Worm (Caenorhabditis elegans) whole organism, L2 larva: ENCODE results near the gene cyp-33C8.

Experiments used
- dmd-4 ChIP-seq: sonication (generic microtip); optimal IDR thresholded peaks from 2 replicates; lab custom pipeline; 2017; ENCODE audit warnings: missing biosample characterization, missing genetic modification characterization
- elt-1 ChIP-seq: fragments of 150-350 bp; optimal IDR thresholded peaks from 2 replicates; lab custom pipeline; 2014; ENCODE audit warnings: missing biosample characterization, missing genetic modification characterization
- lin-11 ChIP-seq: fragments of 150-350 bp; sonication (generic microtip); optimal IDR thresholded peaks from 2 replicates; lab custom pipeline; 2014; ENCODE audit warnings: missing biosample characterization, missing genetic modification characterization, inconsistent platforms, mixed read lengths
- lin-13 ChIP-seq: fragments of 150-350 bp; optimal IDR thresholded peaks from 2 replicates; lab custom pipeline; 2014; ENCODE audit warnings: missing biosample characterization, missing genetic modification reagents, missing genetic modification characterization
- nhr-237 ChIP-seq: fragments of 150-350 bp; optimal IDR thresholded peaks from 2 replicates; lab custom pipeline; 2014; ENCODE audit warnings: missing biosample characterization, missing genetic modification characterization

- TF ChIP-seq nhr-237 (tag; lab: Kevin White, UChicago) (no peak), lin-11 (tag; lab: Kevin White, UChicago) (no peak), dmd-4 (tag; lab: Kevin White, UChicago) (no peak), lin-13 (GFP tag; lab: Kevin White, UChicago) (no peak), elt-1 (tag; lab: Kevin White, UChicago) (no peak)
Observed at ce11 chrV:3768270-3768669, 35.1 kb downstream of the cyp-33C8 start, which contains the start of gene R08E5.4.
